Fruit fly (Drosophila melanogaster) whole organism, embryonic: ENCODE data around the gene CG33230.

Experiments used
- CG10565 ChIP-seq: fragments of 200-800 bp; sonication (Bioruptor generic); optimal IDR thresholded peaks from 3 replicates; lab custom pipeline; 2016; ENCODE audit warnings: missing biosample characterization, mild to moderate bottlenecking, missing genetic modification characterization
- CG13123 ChIP-seq: fragments of 200-800 bp; sonication (Bioruptor generic); optimal IDR thresholded peaks from 2 replicates; lab custom pipeline; 2016; ENCODE audit warnings: missing biosample characterization, missing genetic modification characterization
- CG13296 ChIP-seq: fragments of 200-800 bp; sonication (Bioruptor generic); optimal IDR thresholded peaks from 3 replicates; lab custom pipeline; 2018; ENCODE audit warnings: missing biosample characterization, mild to moderate bottlenecking, missing genetic modification characterization
- CG13894 ChIP-seq: fragments of 200-800 bp; sonication (Bioruptor generic); optimal IDR thresholded peaks from 3 replicates; lab custom pipeline; 2018; ENCODE audit warnings: missing biosample characterization, mild to moderate bottlenecking, missing genetic modification characterization, moderate library complexity
- CG15601 ChIP-seq: fragments of 200-800 bp; sonication (Bioruptor generic); optimal IDR thresholded peaks from 3 replicates; lab custom pipeline; 2019; ENCODE audit warnings: missing biosample characterization, mild to moderate bottlenecking, missing genetic modification characterization, moderate library complexity
- CG16813 ChIP-seq: fragments of 200-800 bp; sonication (Bioruptor generic); IDR thresholded peaks from 3 replicates; pipeline ENCODE4 v1.3.6; 2022; ENCODE audit warnings: missing biosample characterization, missing genetic modification characterization; ENCODE audit not compliant: partially characterized antibody
- CG1832 ChIP-seq: fragments of 200-800 bp; sonication (Bioruptor generic); optimal IDR thresholded peaks from 2 replicates; lab custom pipeline; 2017; ENCODE audit warnings: missing biosample characterization, mild to moderate bottlenecking, missing genetic modification characterization, inconsistent platforms
- CG2889 ChIP-seq: fragments of 200-800 bp; sonication (Bioruptor generic); IDR thresholded peaks from 3 replicates; pipeline ENCODE4 v1.3.6; 2022; ENCODE audit warnings: missing biosample characterization, missing genetic modification characterization
- CG31365 ChIP-seq: fragments of 200-800 bp; sonication (Bioruptor generic); optimal IDR thresholded peaks from 2 replicates; lab custom pipeline; 2018; ENCODE audit warnings: missing biosample characterization, mild to moderate bottlenecking, missing genetic modification characterization
- CG4424 ChIP-seq: fragments of 200-800 bp; sonication (Bioruptor generic); optimal IDR thresholded peaks from 3 replicates; lab custom pipeline; 2016; ENCODE audit warnings: missing biosample characterization, missing genetic modification characterization
- CG6175 ChIP-seq: fragments of 200-800 bp; sonication (Bioruptor generic); IDR thresholded peaks from 3 replicates; pipeline ENCODE4 v1.3.6; 2022; ENCODE audit warnings: missing biosample characterization, missing genetic modification characterization
- CG7271 ChIP-seq: fragments of 200-800 bp; sonication (Bioruptor generic); optimal IDR thresholded peaks from 2 replicates; lab custom pipeline; 2018; ENCODE audit warnings: missing biosample characterization, mild to moderate bottlenecking, missing genetic modification characterization, moderate library complexity
- CG7556 ChIP-seq: fragments of 200-800 bp; sonication (Bioruptor generic); optimal IDR thresholded peaks from 2 replicates; lab custom pipeline; 2017; ENCODE audit warnings: missing biosample characterization, mild to moderate bottlenecking, missing genetic modification characterization
- CG8089 ChIP-seq: fragments of 200-800 bp; sonication (Bioruptor generic); optimal IDR thresholded peaks from 3 replicates; lab custom pipeline; 2016; ENCODE audit warnings: missing biosample characterization, missing genetic modification characterization
- CG8281 ChIP-seq: fragments of 200-800 bp; sonication (Bioruptor generic); optimal IDR thresholded peaks from 2 replicates; lab custom pipeline; 2018; ENCODE audit warnings: missing biosample characterization, mild to moderate bottlenecking, missing genetic modification characterization, moderate library complexity
- CG8765 ChIP-seq: fragments of 200-800 bp; sonication (Bioruptor generic); IDR thresholded peaks from 2 replicates; pipeline ENCODE4 v1.3.6; 2022; ENCODE audit warnings: missing biosample characterization, missing genetic modification characterization
- Doc2 ChIP-seq: fragments of 200-800 bp; sonication (Bioruptor generic); IDR thresholded peaks from 2 replicates; pipeline ENCODE4 v1.3.6; 2022; ENCODE audit warnings: missing biosample characterization, missing genetic modification characterization
- Dp ChIP-seq: fragments of 200-800 bp; sonication (Bioruptor generic); optimal IDR thresholded peaks from 2 replicates; lab custom pipeline; 2018; ENCODE audit warnings: missing biosample characterization, mild to moderate bottlenecking, missing genetic modification characterization, moderate library complexity
- ERR ChIP-seq: fragments of 200-800 bp; sonication (Bioruptor generic); optimal IDR thresholded peaks from 2 replicates; lab custom pipeline; 2016; ENCODE audit warnings: missing biosample characterization, missing genetic modification characterization
- Gug ChIP-seq: fragments of 200-800 bp; sonication (Bioruptor generic); IDR thresholded peaks from 4 replicates; pipeline ENCODE4 v1.3.6; 2022; ENCODE audit warnings: missing biosample characterization, missing genetic modification characterization
- Hr78 ChIP-seq, 2 experiments: fragments of 200-800 bp in 1 of 2; fragments of >200 bp in 1 of 2; sonication (Bioruptor generic) in 1 of 2; optimal IDR thresholded peaks; 2 replicates each; lab custom pipeline; 2017 to 2019; ENCODE audit warnings: missing biosample characterization in 2 of 2, missing genetic modification characterization in 2 of 2, mild to moderate bottlenecking in 1 of 2, moderate library complexity in 1 of 2
- MTF-1 ChIP-seq: fragments of 200-800 bp; sonication (Bioruptor generic); optimal IDR thresholded peaks from 2 replicates; lab custom pipeline; 2018; ENCODE audit warnings: missing biosample characterization, mild to moderate bottlenecking, missing genetic modification characterization, borderline replicate concordance
- NfI ChIP-seq: fragments of 200-800 bp; sonication (Bioruptor generic); optimal IDR thresholded peaks from 3 replicates; lab custom pipeline; 2018; ENCODE audit warnings: missing biosample characterization, mild to moderate bottlenecking, missing genetic modification characterization, moderate library complexity
- Side ChIP-seq: fragments of 200-800 bp; sonication (Bioruptor generic); optimal IDR thresholded peaks from 2 replicates; lab custom pipeline; 2016; ENCODE audit warnings: missing biosample characterization, missing genetic modification characterization
- bigmax ChIP-seq: fragments of 200-800 bp; sonication (Bioruptor generic); optimal IDR thresholded peaks from 2 replicates; lab custom pipeline; 2018; ENCODE audit warnings: missing biosample characterization, mild to moderate bottlenecking, missing genetic modification characterization
- croc ChIP-seq: fragments of 200-800 bp; sonication (Bioruptor generic); conservative IDR thresholded peaks from 3 replicates; pipeline ENCODE4 v1.3.6; 2022; ENCODE audit warnings: missing biosample characterization, missing genetic modification characterization
- dysf ChIP-seq: fragments of 200-800 bp; sonication (Bioruptor generic); IDR thresholded peaks from 3 replicates; pipeline ENCODE4 v1.3.6; 2022; ENCODE audit warnings: missing biosample characterization, missing genetic modification characterization
- fd3F ChIP-seq: fragments of 200-800 bp; sonication (Bioruptor generic); optimal IDR thresholded peaks from 2 replicates; lab custom pipeline; 2018; ENCODE audit warnings: missing biosample characterization, mild to moderate bottlenecking, missing genetic modification characterization, moderate library complexity
- gsb-n ChIP-seq: fragments of 200-800 bp; sonication (Bioruptor generic); optimal IDR thresholded peaks from 3 replicates; lab custom pipeline; 2018; ENCODE audit warnings: missing biosample characterization, mild to moderate bottlenecking, missing genetic modification characterization
- hth ChIP-seq: fragments of >200 bp; optimal IDR thresholded peaks from 2 replicates; lab custom pipeline; 2017; ENCODE audit warnings: inconsistent platforms
- insv ChIP-seq, 2 experiments: fragments of 200-800 bp; sonication (Bioruptor generic); optimal IDR thresholded peaks; 3 replicates each; lab custom pipeline; 2016 to 2018; ENCODE audit warnings: missing biosample characterization in 2 of 2, missing genetic modification characterization in 2 of 2
- knrl ChIP-seq: fragments of 200-800 bp; sonication (Bioruptor generic); IDR thresholded peaks from 3 replicates; pipeline ENCODE4 v1.3.6; 2022; ENCODE audit warnings: missing biosample characterization, missing genetic modification characterization; ENCODE audit not compliant: partially characterized antibody
- lola ChIP-seq, 3 experiments: fragments of >200 bp in 2 of 3; fragments of 200-800 bp in 1 of 3; sonication (Bioruptor generic) in 1 of 3; optimal IDR thresholded peaks; 2 replicates each; lab custom pipeline; 2017 to 2019; ENCODE audit warnings: missing biosample characterization in 3 of 3, missing genetic modification characterization in 3 of 3, mild to moderate bottlenecking in 1 of 3, moderate library complexity in 1 of 3
- lov ChIP-seq, 2 experiments: fragments of 200-800 bp in 1 of 2; fragments of >200 bp in 1 of 2; sonication (Bioruptor generic) in 1 of 2; IDR thresholded peaks in 1 of 2; optimal IDR thresholded peaks in 1 of 2; 2 replicates in 1 of 2; 3 replicates in 1 of 2; pipeline versions ENCODE4 v1.3.6 to Lab custom; 2017 to 2022; ENCODE audit warnings: missing biosample characterization in 1 of 2, missing genetic modification characterization in 1 of 2
- mirr ChIP-seq: fragments of 200-800 bp; sonication (Bioruptor generic); optimal IDR thresholded peaks from 3 replicates; lab custom pipeline; 2018; ENCODE audit warnings: missing biosample characterization, mild to moderate bottlenecking, missing genetic modification characterization
- nau ChIP-seq: fragments of 200-800 bp; sonication (Bioruptor generic); optimal IDR thresholded peaks from 3 replicates; lab custom pipeline; 2017; ENCODE audit warnings: missing biosample characterization, mild to moderate bottlenecking, missing genetic modification characterization, missing genetic modification reagents
- p53 ChIP-seq: fragments of 200-800 bp; sonication (Bioruptor generic); optimal IDR thresholded peaks from 2 replicates; lab custom pipeline; 2016; ENCODE audit warnings: missing biosample characterization, missing genetic modification characterization
- pho ChIP-seq: fragments of 200-800 bp; sonication (Bioruptor generic); optimal IDR thresholded peaks from 2 replicates; lab custom pipeline; 2016; ENCODE audit warnings: missing biosample characterization, missing genetic modification characterization
- ro ChIP-seq: fragments of 200-800 bp; sonication (Bioruptor generic); IDR thresholded peaks from 2 replicates; pipeline ENCODE4 v1.3.6; 2022; ENCODE audit warnings: missing biosample characterization, missing genetic modification characterization
- sc ChIP-seq, 3 experiments: fragments of >200 bp in 2 of 3; fragments of 200-800 bp in 1 of 3; sonication (Bioruptor generic) in 1 of 3; optimal IDR thresholded peaks; 2 replicates in 2 of 3; 3 replicates in 1 of 3; lab custom pipeline; 2017; ENCODE audit warnings: mild to moderate bottlenecking in 1 of 3, missing biosample characterization in 1 of 3, missing genetic modification characterization in 1 of 3, missing genetic modification reagents in 1 of 3
- seq ChIP-seq: fragments of 200-800 bp; sonication (Bioruptor generic); IDR thresholded peaks from 2 replicates; pipeline ENCODE4 v1.3.6; 2022; ENCODE audit warnings: missing biosample characterization, missing genetic modification characterization
- sna ChIP-seq: fragments of 200-800 bp; sonication (Bioruptor generic); IDR thresholded peaks from 2 replicates; pipeline ENCODE4 v1.3.6; 2022; ENCODE audit warnings: missing biosample characterization, missing genetic modification characterization; ENCODE audit not compliant: partially characterized antibody
- so ChIP-seq: fragments of 200-800 bp; sonication (Bioruptor generic); IDR thresholded peaks from 3 replicates; pipeline ENCODE4 v1.3.6; 2022; ENCODE audit warnings: missing biosample characterization, missing genetic modification characterization
- ssp ChIP-seq: fragments of 200-800 bp; sonication (Bioruptor generic); IDR thresholded peaks from 2 replicates; pipeline ENCODE4 v1.3.6; 2022; ENCODE audit warnings: missing biosample characterization, missing genetic modification characterization
- toy ChIP-seq: fragments of 200-800 bp; sonication (Bioruptor generic); IDR thresholded peaks from 2 replicates; pipeline ENCODE4 v1.3.6; 2022; ENCODE audit warnings: missing biosample characterization, missing genetic modification characterization
- tx ChIP-seq: fragments of 200-800 bp; sonication (Bioruptor generic); optimal IDR thresholded peaks from 2 replicates; lab custom pipeline; 2016; ENCODE audit warnings: missing biosample characterization, missing genetic modification characterization
- unpg ChIP-seq: fragments of 200-800 bp; sonication (Bioruptor generic); optimal IDR thresholded peaks from 3 replicates; lab custom pipeline; 2018; ENCODE audit warnings: missing biosample characterization, mild to moderate bottlenecking, missing genetic modification characterization, moderate library complexity
- wdn ChIP-seq: fragments of 200-800 bp; sonication (Bioruptor generic); IDR thresholded peaks from 2 replicates; pipeline ENCODE4 v1.3.6; 2022; ENCODE audit warnings: missing biosample characterization, missing genetic modification characterization
- z ChIP-seq: fragments of 200-800 bp; sonication (Bioruptor generic); IDR thresholded peaks from 3 replicates; pipeline ENCODE4 v1.3.6; 2022; ENCODE audit warnings: missing biosample characterization, missing genetic modification characterization

CG33230 gene

DNA sequence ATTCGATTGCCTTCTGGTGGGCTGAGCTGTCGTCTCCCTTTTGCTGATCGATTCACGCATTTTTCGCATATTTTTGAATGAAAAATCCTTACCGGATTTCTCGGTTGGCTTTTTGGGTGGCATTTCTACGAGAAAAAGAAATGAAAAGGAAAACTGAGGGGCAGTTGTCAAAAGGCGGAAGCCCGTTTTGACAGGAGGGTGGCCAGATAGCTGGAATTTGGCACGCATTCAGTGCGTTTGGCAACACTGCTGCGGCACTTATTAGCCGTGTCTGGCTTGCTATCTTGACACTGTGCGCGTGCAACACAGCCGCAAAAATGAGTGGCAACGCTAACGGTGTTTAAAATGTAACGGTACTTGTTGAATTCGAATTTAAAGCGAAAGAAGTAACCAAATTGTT is 50.3 kb downstream of the CG33230 start, which contains the start of gene RpL23A (continued):
- TF ChIP-seq ro (peak; percentile 73), knrl (GFP tag; lab: Robert Waterston, UW) (peak; percentile 72), ssp (GFP tag; lab: Robert Waterston, UW) (peak; percentile 87), CG8089 (GFP tag; lab: Kevin White, UChicago) (peak; percentile 97), CG13123 (GFP tag; lab: Kevin White, UChicago) (peak; percentile 92), CG7271 (tag; lab: Kevin White, UChicago) (peak; percentile 95), CG2889 (GFP tag; lab: Robert Waterston, UW) (peak; percentile 85), ERR (GFP tag; lab: Kevin White, UChicago) (peak; percentile 95), sc (optimal IDR thresholded peaks at IDR 0.05; lab: Kevin White, UChicago) (no peak), sc (GFP tag; optimal IDR thresholded peaks at IDR 0.05; lab: Kevin White, UChicago) (peak; percentile 87), so (GFP tag; lab: Robert Waterston, UW) (peak; percentile 92), Hr78 (GFP tag; optimal IDR thresholded peaks at IDR 0.05; lab: Kevin White, UChicago) (no peak), CG13894 (tag; lab: Kevin White, UChicago) (peak; percentile 95), nau (peak; percentile 94), seq (peak; percentile 86), Doc2 (peak; percentile 78), Dp (GFP tag; lab: Kevin White, UChicago) (peak; percentile 87), Gug (GFP tag; lab: Robert Waterston, UW) (peak; percentile 89), hth (lab: Kevin White, UChicago) (no peak), CG8765 (GFP tag; lab: Robert Waterston, UW) (peak; percentile 82), sna (GFP tag; lab: Robert Waterston, UW) (peak; percentile 49; the same call in 1 of the 2 replicates), CG6175 (peak; percentile 90), croc (peak; percentile 85), CG7556 (GFP tag; lab: Kevin White, UChicago) (peak; percentile 87), bigmax (peak; percentile 92), mirr (GFP tag; lab: Kevin White, UChicago) (peak; percentile 98), CG4424 (GFP tag; lab: Kevin White, UChicago) (peak; percentile 93), CG16813 (peak; percentile 62), CG8281 (tag; lab: Kevin White, UChicago) (peak; percentile 75), wdn (GFP tag; lab: Robert Waterston, UW) (peak; percentile 92), unpg (GFP tag; lab: Kevin White, UChicago) (peak; percentile 89), pho (GFP tag; lab: Kevin White, UChicago) (peak; percentile 97), CG31365 (tag; lab: Kevin White, UChicago) (peak; percentile 81), fd3F (GFP tag; lab: Kevin White, UChicago) (peak; percentile 87), MTF-1 (GFP tag; lab: Kevin White, UChicago) (peak; percentile 97), z (GFP tag; lab: Robert Waterston, UW) (peak; percentile 39; the same call in 1 of the 3 replicates), gsb-n (tag; lab: Kevin White, UChicago) (peak; percentile 92), dysf (GFP tag; lab: Robert Waterston, UW) (peak; percentile 94), CG1832 (GFP tag; lab: Kevin White, UChicago) (no peak), Side (peak; percentile 98), insv (GFP tag; optimal IDR thresholded peaks at IDR 0.05; lab: Kevin White, UChicago) (peak in 1 of 2 experiments; percentile 84), p53 (GFP tag; lab: Kevin White, UChicago) (peak; percentile 97), CG13296 (GFP tag; lab: Kevin White, UChicago) (peak; percentile 92), NfI (GFP tag; lab: Kevin White, UChicago) (peak; percentile 97), CG15601 (tag; lab: Kevin White, UChicago) (peak; percentile 95), lola (GFP tag; optimal IDR thresholded peaks at IDR 0.05; lab: Kevin White, UChicago) (peak in 1 of 3 experiments; percentile 70), lov (optimal IDR thresholded peaks at IDR 0.05; lab: Kevin White, UChicago) (no peak), lov (GFP tag; IDR thresholded peaks at IDR 0.05; lab: Robert Waterston, UW) (peak; percentile 97), CG10565 (GFP tag; lab: Kevin White, UChicago) (peak; percentile 84), toy (GFP tag; lab: Robert Waterston, UW) (peak; percentile 77; the same call in 1 of the 2 replicates), tx (GFP tag; lab: Kevin White, UChicago) (peak; percentile 92)
